Worm (Caenorhabditis elegans): ENCODE data around the gene col-44.

DNA sequence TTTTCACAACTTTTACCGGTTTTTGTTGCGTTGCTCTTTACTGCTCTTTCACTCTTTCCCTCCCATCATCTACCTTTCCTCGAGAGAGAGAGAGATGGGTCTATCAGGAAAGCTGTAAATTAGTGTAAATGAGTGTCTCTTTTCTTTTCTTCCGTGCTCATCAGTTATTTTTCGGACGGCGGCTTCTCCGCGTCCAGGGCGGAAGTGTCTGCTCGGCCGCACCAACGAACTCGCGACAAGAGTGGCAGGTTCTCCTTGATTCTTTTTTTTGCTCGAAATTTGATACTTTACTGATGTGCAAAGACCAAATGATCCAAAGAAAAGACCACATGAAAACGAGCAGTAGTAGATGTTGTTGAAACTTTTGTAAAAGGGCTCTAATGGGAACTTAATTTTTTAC, 32.6 kb upstream of the col-44 start:
- no peak for TF ChIP-seq med-1 (GFP tag; optimal IDR thresholded peaks at IDR 0.05; ENCODE audit: insufficient read depth)
- TF ChIP-seq T22C8.4 (GFP tag; IDR thresholded peaks at IDR 0.05): no peak
- TF ChIP-seq ztf-29 (GFP tag; IDR thresholded peaks at IDR 0.05): no peak

Measured in whole organism, midembryonic.